Fruit fly (Drosophila melanogaster): ENCODE data around the gene CG9215.
A peak's percentile ranks its signal among the peaks of the same experiment; 100 is the strongest.

Gene CG9215

dm6 chrX:15622970-15623402 lies 40.3 kb upstream of the CG9215 start (continued):
- TF ChIP-seq Bgb (GFP tag; IDR thresholded peaks at IDR 0.05; ENCODE audit: partially characterized antibody) = no peak
- TF ChIP-seq CG11504 (tag; optimal IDR thresholded peaks at IDR 0.05) = peak; percentile 89
- peak in 1 of 2 experiments; percentile 79 for TF ChIP-seq Hr51 (GFP tag; optimal IDR thresholded peaks at IDR 0.05)
- TF ChIP-seq tx (GFP tag; optimal IDR thresholded peaks at IDR 0.05) = peak; percentile 54
- peak; percentile 66 for TF ChIP-seq jing (GFP tag; optimal IDR thresholded peaks at IDR 0.05)
- peak; percentile 76 for TF ChIP-seq lilli (GFP tag; optimal IDR thresholded peaks at IDR 0.05)
- peak; percentile 85 for TF ChIP-seq CG3847 (GFP tag; IDR thresholded peaks at IDR 0.05)
- TF ChIP-seq CG6813 (GFP tag; optimal IDR thresholded peaks at IDR 0.05) = peak; percentile 31
- TF ChIP-seq knrl (GFP tag; IDR thresholded peaks at IDR 0.05; ENCODE audit: partially characterized antibody) = no peak
- peak; percentile 76; the same call in 2 of the 3 replicates for TF ChIP-seq H15 (GFP tag; IDR thresholded peaks at IDR 0.05)
- peak; percentile 77 for TF ChIP-seq Rx (GFP tag; IDR thresholded peaks at IDR 0.05)
- no peak for TF ChIP-seq Tbp (GFP tag; optimal IDR thresholded peaks at IDR 0.05)
- TF ChIP-seq Eip74EF (GFP tag; optimal IDR thresholded peaks at IDR 0.05) = peak in 1 of 2 experiments; percentile 67
- peak; percentile 93 for TF ChIP-seq HLH3B (GFP tag; IDR thresholded peaks at IDR 0.05)
- peak; percentile 49 for TF ChIP-seq CG9876 (GFP tag; optimal IDR thresholded peaks at IDR 0.05)
- no peak for TF ChIP-seq stwl (tag; optimal IDR thresholded peaks at IDR 0.05)
- peak; percentile 21 for TF ChIP-seq gcm (GFP tag; optimal IDR thresholded peaks at IDR 0.05)
- no peak for TF ChIP-seq TFAM (GFP tag; optimal IDR thresholded peaks at IDR 0.05)
- peak; percentile 40 for TF ChIP-seq CG18619 (GFP tag; optimal IDR thresholded peaks at IDR 0.05)
- peak; percentile 36 for TF ChIP-seq CG3995 (GFP tag; optimal IDR thresholded peaks at IDR 0.05)
- TF ChIP-seq ind (GFP tag; optimal IDR thresholded peaks at IDR 0.05) = peak; percentile 79
- TF ChIP-seq klu (GFP tag; IDR thresholded peaks at IDR 0.05) = peak; percentile 64
- peak; percentile 79 for TF ChIP-seq gsb (GFP tag; IDR thresholded peaks at IDR 0.05)
- no peak for TF ChIP-seq Doc3 (GFP tag; IDR thresholded peaks at IDR 0.05; ENCODE audit: partially characterized antibody)
- TF ChIP-seq Dad (GFP tag; optimal IDR thresholded peaks at IDR 0.05) = peak; percentile 70
- TF ChIP-seq yki (optimal IDR thresholded peaks at IDR 0.05) = no peak
- peak; percentile 71 for TF ChIP-seq CG17385 (GFP tag; optimal IDR thresholded peaks at IDR 0.05)
- TF ChIP-seq Sox100B (GFP tag; optimal IDR thresholded peaks at IDR 0.05) = peak; percentile 73
- peak; percentile 77 for TF ChIP-seq CG8924 (tag; optimal IDR thresholded peaks at IDR 0.05)
- peak; percentile 64; the same call in 2 of the 3 replicates for TF ChIP-seq CG34422 (GFP tag; IDR thresholded peaks at IDR 0.05)
- peak; percentile 75 for TF ChIP-seq Meics (GFP tag; optimal IDR thresholded peaks at IDR 0.05)
- TF ChIP-seq Oaz (GFP tag; IDR thresholded peaks at IDR 0.05) = peak; percentile 50; the same call in 1 of the 2 replicates
- no peak for TF ChIP-seq trem (tag; optimal IDR thresholded peaks at IDR 0.05)
- TF ChIP-seq Atf3 (GFP tag; optimal IDR thresholded peaks at IDR 0.05) = peak; percentile 40
- TF ChIP-seq Nf-YA (GFP tag; IDR thresholded peaks at IDR 0.05) = peak; percentile 73
- TF ChIP-seq CG3838 (GFP tag; optimal IDR thresholded peaks at IDR 0.05) = no peak
- TF ChIP-seq chm (GFP tag; IDR thresholded peaks at IDR 0.05) = 0 out of 2 replicates have a peak, but pooled peaks have one; percentile 50
- TF ChIP-seq CG11456 (GFP tag; IDR thresholded peaks at IDR 0.05) = peak; percentile 91
- peak; percentile 54 for TF ChIP-seq CG15514 (GFP tag; optimal IDR thresholded peaks at IDR 0.05)
- TF ChIP-seq fd3F (GFP tag; optimal IDR thresholded peaks at IDR 0.05) = peak; percentile 68
- peak; percentile 79 for TF ChIP-seq CG14050 (GFP tag; IDR thresholded peaks at IDR 0.05)
- TF ChIP-seq pzg (GFP tag; optimal IDR thresholded peaks at IDR 0.05) = no peak
- TF ChIP-seq CG18262 (tag; optimal IDR thresholded peaks at IDR 0.05) = peak; percentile 66
- peak; percentile 83 for TF ChIP-seq CoRest (tag; optimal IDR thresholded peaks at IDR 0.05)
- TF ChIP-seq CG5953 (GFP tag; IDR thresholded peaks at IDR 0.05) = peak; percentile 81
- TF ChIP-seq CG42726 (GFP tag; IDR thresholded peaks at IDR 0.05; ENCODE audit: partially characterized antibody) = no peak
- TF ChIP-seq tup (GFP tag; optimal IDR thresholded peaks at IDR 0.05) = no peak
- peak; percentile 56 for TF ChIP-seq CG10654 (GFP tag; optimal IDR thresholded peaks at IDR 0.05)
- TF ChIP-seq ranshi (GFP tag; IDR thresholded peaks at IDR 0.05) = peak; percentile 90
- TF ChIP-seq Side (GFP tag; optimal IDR thresholded peaks at IDR 0.05) = peak; percentile 87

All from whole organism, embryonic.